Worm (Caenorhabditis elegans): ENCODE measurements around the gene dhps-1.

The dhps-1 gene

DNA sequence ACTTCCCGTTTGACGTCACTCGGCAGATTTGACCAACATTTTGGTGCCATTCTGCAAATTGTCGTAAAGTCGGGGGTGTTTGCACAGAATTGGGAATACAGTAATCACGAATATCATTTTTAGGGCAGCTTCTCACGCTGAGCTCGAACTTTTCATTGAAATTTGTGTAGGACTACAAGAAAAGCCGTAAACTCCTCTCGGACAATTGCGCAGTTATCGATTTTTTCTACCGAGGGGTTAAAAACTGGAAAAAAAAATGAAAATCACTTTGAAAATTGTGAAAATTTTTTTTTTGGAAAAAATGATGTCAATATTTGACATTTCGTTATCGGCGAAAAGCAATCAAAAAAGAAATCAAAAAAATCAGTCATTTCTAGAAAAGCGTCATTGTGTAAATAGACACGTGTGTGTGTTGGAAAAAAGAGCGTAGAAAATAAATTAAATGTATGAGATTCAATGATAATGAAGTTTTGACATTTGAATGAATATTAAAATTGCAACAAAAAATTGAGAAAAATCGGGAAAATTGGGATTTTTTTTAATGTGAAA, 35.0 kb downstream of the dhps-1 start, which contains the start of gene Y17G7B.8:
Gene Y17G7B.8 (minus strand): TSS at position 51 of the 549 bp plus-strand sequence.
- TF ChIP-seq ceh-28 (tag; optimal IDR thresholded peaks at IDR 0.05) (peak; percentile 10), mdl-1 (tag; optimal IDR thresholded peaks at IDR 0.05) (no peak), fkh-10 (GFP tag; optimal IDR thresholded peaks at IDR 0.05) (no peak), pha-4 (tag; optimal IDR thresholded peaks at IDR 0.05) (peak; percentile 91), pqm-1 (tag; optimal IDR thresholded peaks at IDR 0.05) (peak; percentile 48), nhr-43 (tag; optimal IDR thresholded peaks at IDR 0.05; ENCODE audit: poor library complexity, severe bottlenecking) (no peak), sea-2 (GFP tag; optimal IDR thresholded peaks at IDR 0.05) (no peak), elt-2 (tag; optimal IDR thresholded peaks at IDR 0.05) (peak; percentile 84)

DNA sequence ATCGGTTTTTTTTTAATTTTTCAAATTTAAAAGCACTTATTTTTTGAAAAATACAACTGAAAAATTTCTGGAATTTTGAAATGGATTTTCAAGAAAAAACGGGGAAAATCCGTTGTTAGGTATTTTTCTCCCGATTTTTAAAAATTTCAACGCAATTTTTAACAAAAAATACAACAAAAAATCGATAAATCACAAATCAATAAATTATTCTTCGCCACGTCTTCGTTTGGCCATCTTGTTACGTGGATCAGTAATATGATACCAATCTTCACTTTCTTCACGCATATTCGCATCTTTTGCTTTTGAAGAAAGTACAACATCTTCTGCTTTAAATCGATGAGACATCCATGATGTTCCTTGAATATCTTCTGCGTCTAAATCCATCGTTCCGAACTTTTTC, 35.9 kb downstream of the dhps-1 start:
- TF ChIP-seq mdl-1 (tag; optimal IDR thresholded peaks at IDR 0.05) (no peak), ceh-28 (tag; optimal IDR thresholded peaks at IDR 0.05) (peak; percentile 47)

- TF ChIP-seq elt-1 (tag; optimal IDR thresholded peaks at IDR 0.05) (no peak), ceh-16 (tag; optimal IDR thresholded peaks at IDR 0.05) (no peak), lin-15B (tag; optimal IDR thresholded peaks at IDR 0.05) (no peak), elt-2 (tag; optimal IDR thresholded peaks at IDR 0.05) (no peak), ztf-11 (tag; optimal IDR thresholded peaks at IDR 0.05) (no peak), tbx-2 (tag; optimal IDR thresholded peaks at IDR 0.05) (no peak), jun-1 (tag; optimal IDR thresholded peaks at IDR 0.05) (no peak), ceh-9 (tag; optimal IDR thresholded peaks at IDR 0.05) (no peak), lsy-12 (tag; optimal IDR thresholded peaks at IDR 0.05) (no peak), pha-4 (tag; optimal IDR thresholded peaks at IDR 0.05) (no peak)
Measured at ce11 chrII:12036075-12036474, 43.3 kb downstream of the dhps-1 start.

DNA sequence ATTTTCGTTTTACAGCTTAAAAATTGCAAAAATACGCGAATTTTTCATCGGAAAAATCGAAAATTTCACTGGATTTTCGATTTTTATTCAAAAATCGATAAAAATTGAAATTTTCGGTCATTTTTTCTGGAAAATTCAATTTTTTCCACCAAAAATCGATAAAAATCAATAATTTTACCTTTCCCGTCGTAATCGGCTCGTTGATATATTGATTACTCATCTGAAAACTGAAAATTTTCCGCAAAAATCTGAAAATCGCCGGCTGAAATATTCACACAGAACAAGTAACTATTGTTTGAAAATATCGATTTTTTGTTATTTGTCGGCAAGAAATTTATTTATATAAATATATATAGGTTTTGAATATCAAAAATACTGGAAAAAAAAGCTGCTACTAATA, 43.7 kb downstream of the dhps-1 start, which contains the start of gene cyn-16:
Gene cyn-16 (minus strand): TSS at position 227 of the 400 bp plus-strand sequence.
- TF ChIP-seq nhr-28 (tag; optimal IDR thresholded peaks at IDR 0.05) (no peak), ceh-28 (tag; optimal IDR thresholded peaks at IDR 0.05) (peak; percentile 73), ama-1 (optimal IDR thresholded peaks at IDR 0.05) (peak; percentile 44)

DNA sequence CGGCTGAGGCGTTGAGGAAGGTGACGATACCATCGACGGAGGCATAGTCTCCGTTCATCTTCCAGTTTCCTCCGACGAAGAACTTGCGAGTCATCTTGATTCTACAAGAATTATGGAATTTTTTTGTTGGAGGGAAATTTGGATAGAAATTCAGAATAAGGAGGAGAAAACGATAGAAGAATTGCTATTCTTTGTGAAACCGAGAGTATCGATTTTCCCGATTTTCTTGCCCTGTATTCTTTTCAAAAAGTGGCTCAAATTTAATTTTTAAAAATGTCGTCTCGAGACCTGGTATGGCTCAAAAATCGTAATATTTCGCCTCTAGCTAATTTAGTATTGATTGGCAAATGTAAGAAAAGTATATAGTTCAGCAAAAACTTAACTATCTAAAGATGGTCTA, 46.2 kb downstream of the dhps-1 start, which contains the start of gene tpi-1:
Gene tpi-1 (minus strand): TSS at position 101 of the 400 bp plus-strand sequence.
- TF ChIP-seq ceh-28 (tag; optimal IDR thresholded peaks at IDR 0.05) (no peak), ceh-82 (tag; optimal IDR thresholded peaks at IDR 0.05) (no peak), elt-1 (tag; optimal IDR thresholded peaks at IDR 0.05) (no peak), nhr-25 (tag; optimal IDR thresholded peaks at IDR 0.05) (no peak), unc-62 (GFP tag; optimal IDR thresholded peaks at IDR 0.05) (no peak), snpc-4 (tag; optimal IDR thresholded peaks at IDR 0.05) (no peak), fkh-2 (tag; optimal IDR thresholded peaks at IDR 0.05) (no peak)

- TF ChIP-seq snpc-4 (tag; optimal IDR thresholded peaks at IDR 0.05) (peak; percentile 27), fkh-10 (GFP tag; optimal IDR thresholded peaks at IDR 0.05) (no peak), elt-2 (tag; optimal IDR thresholded peaks at IDR 0.05) (peak; percentile 90), nhr-23 (tag; optimal IDR thresholded peaks at IDR 0.05) (no peak), ama-1 (optimal IDR thresholded peaks at IDR 0.05) (peak; percentile 80), egl-27 (tag; optimal IDR thresholded peaks at IDR 0.05) (no peak), R02D3.7 (tag; optimal IDR thresholded peaks at IDR 0.05) (no peak), pqm-1 (tag; optimal IDR thresholded peaks at IDR 0.05) (peak; percentile 90), unc-62 (GFP tag; optimal IDR thresholded peaks at IDR 0.05) (no peak), nhr-25 (tag; optimal IDR thresholded peaks at IDR 0.05) (no peak), lsy-12 (tag; optimal IDR thresholded peaks at IDR 0.05) (no peak), lin-39 (tag; optimal IDR thresholded peaks at IDR 0.05) (peak; percentile 66), hmg-11 (tag; optimal IDR thresholded peaks at IDR 0.05) (peak; percentile 80), lin-15B (tag; optimal IDR thresholded peaks at IDR 0.05) (peak; percentile 68), aly-2 (tag; optimal IDR thresholded peaks at IDR 0.05) (no peak), ceh-82 (tag; optimal IDR thresholded peaks at IDR 0.05) (no peak), jun-1 (tag; optimal IDR thresholded peaks at IDR 0.05) (peak; percentile 30), mdl-1 (tag; optimal IDR thresholded peaks at IDR 0.05) (no peak), ztf-4 (tag; optimal IDR thresholded peaks at IDR 0.05) (no peak), ceh-28 (tag; optimal IDR thresholded peaks at IDR 0.05) (peak; percentile 10), fos-1 (tag; optimal IDR thresholded peaks at IDR 0.05) (no peak), sea-2 (GFP tag; optimal IDR thresholded peaks at IDR 0.05) (no peak), nhr-43 (tag; optimal IDR thresholded peaks at IDR 0.05; ENCODE audit: poor library complexity, severe bottlenecking) (peak; percentile 3), nhr-28 (tag; optimal IDR thresholded peaks at IDR 0.05) (no peak), pha-4 (tag; optimal IDR thresholded peaks at IDR 0.05) (peak; percentile 73), nfya-1 (tag; optimal IDR thresholded peaks at IDR 0.05; ENCODE audit: insufficient read depth) (peak; percentile 77), nhr-76 (tag; optimal IDR thresholded peaks at IDR 0.05) (no peak)
Measured at ce11 chrII:12040167-12040566, 47.4 kb downstream of the dhps-1 start.

All from whole organism, L3 larva.